Fruit fly (Drosophila melanogaster) whole organism, embryonic: ENCODE results near the gene CG5568.

ENCODE experiments used
- CG7928 ChIP-seq: fragments of 200-800 bp; sonication (Bioruptor generic); optimal IDR thresholded peaks from 2 replicates; lab custom pipeline; 2017; ENCODE audit warnings: missing biosample characterization, mild to moderate bottlenecking, missing genetic modification characterization
- Ets65A ChIP-seq: fragments of 200-800 bp; sonication (Bioruptor generic); peaks from one replicate; lab custom pipeline; 2016; ENCODE audit warnings: missing biosample characterization, missing genetic modification characterization
- Sox102F ChIP-seq: fragments of 200-800 bp; sonication (Bioruptor generic); optimal IDR thresholded peaks from 2 replicates; lab custom pipeline; 2018; ENCODE audit warnings: missing biosample characterization, mild to moderate bottlenecking, missing genetic modification characterization, moderate library complexity
- dm ChIP-seq: fragments of 200-800 bp; sonication (Bioruptor generic); optimal IDR thresholded peaks from 3 replicates; lab custom pipeline; 2016; ENCODE audit warnings: missing biosample characterization, missing genetic modification characterization

- TF ChIP-seq CG7928 (GFP tag; lab: Kevin White, UChicago) (no peak), dm (GFP tag; lab: Kevin White, UChicago) (no peak), Sox102F (GFP tag; lab: Kevin White, UChicago) (no peak), Ets65A (GFP tag; lab: Kevin White, UChicago) (no peak)
These were observed 49.9 kb downstream of the CG5568 start, which contains the start of gene PXo for dm6 chr3L:5921216-5921615.
